Fruit fly (Drosophila melanogaster) whole organism, embryonic: ENCODE results near the gene Ctu2.

Experiments
- ATbp ChIP-seq: fragments of 200-800 bp; sonication (Bioruptor generic); optimal IDR thresholded peaks from 2 replicates; lab custom pipeline; 2017; ENCODE audit warnings: missing biosample characterization, mild to moderate bottlenecking, missing genetic modification characterization, missing genetic modification reagents
- Ada2b ChIP-seq: fragments of 200-800 bp; sonication (Bioruptor generic); IDR thresholded peaks from 2 replicates; pipeline ENCODE4 v1.3.6; 2022; ENCODE audit warnings: missing biosample characterization, missing genetic modification characterization
- Aef1 ChIP-seq: fragments of 200-800 bp; sonication (Bioruptor generic); IDR thresholded peaks from 3 replicates; pipeline ENCODE4 v1.3.6; 2022; ENCODE audit warnings: missing biosample characterization, missing genetic modification characterization
- BEAF-32 ChIP-seq: fragments of 200-800 bp; sonication (Bioruptor generic); optimal IDR thresholded peaks from 3 replicates; lab custom pipeline; 2017; ENCODE audit warnings: missing biosample characterization, missing genetic modification characterization, mild to moderate bottlenecking, moderate library complexity, missing genetic modification reagents
- Bgb ChIP-seq: fragments of 200-800 bp; sonication (Bioruptor generic); IDR thresholded peaks from 2 replicates; pipeline ENCODE4 v1.3.6; 2022; ENCODE audit warnings: missing biosample characterization, missing genetic modification characterization; ENCODE audit not compliant: partially characterized antibody
- CG10267 ChIP-seq: fragments of 200-800 bp; sonication (Bioruptor generic); optimal IDR thresholded peaks from 2 replicates; lab custom pipeline; 2018; ENCODE audit warnings: missing biosample characterization, mild to moderate bottlenecking, missing genetic modification characterization, moderate library complexity
- CG12155 ChIP-seq: fragments of 200-800 bp; sonication (Bioruptor generic); optimal IDR thresholded peaks from 3 replicates; lab custom pipeline; 2016; ENCODE audit warnings: missing biosample characterization, missing genetic modification characterization
- CG12299 ChIP-seq: fragments of 200-800 bp; sonication (Bioruptor generic); optimal IDR thresholded peaks from 2 replicates; lab custom pipeline; 2018; ENCODE audit warnings: missing biosample characterization, mild to moderate bottlenecking, missing genetic modification characterization
- CG12659 ChIP-seq: fragments of 200-800 bp; sonication (Bioruptor generic); optimal IDR thresholded peaks from 3 replicates; lab custom pipeline; 2017; ENCODE audit warnings: mild to moderate bottlenecking, missing biosample characterization, missing genetic modification reagents, missing genetic modification characterization
- CG12942 ChIP-seq: fragments of 200-800 bp; sonication (Bioruptor generic); optimal IDR thresholded peaks from 3 replicates; lab custom pipeline; 2016; ENCODE audit warnings: missing biosample characterization, missing genetic modification characterization
- CG13287 ChIP-seq: fragments of 200-800 bp; sonication (Bioruptor generic); IDR thresholded peaks from 2 replicates; pipeline ENCODE4 v1.3.6; 2022; ENCODE audit warnings: missing biosample characterization, missing genetic modification characterization; ENCODE audit not compliant: partially characterized antibody
- CG14014 ChIP-seq: fragments of 200-800 bp; sonication (Bioruptor generic); IDR thresholded peaks from 2 replicates; pipeline ENCODE4 v1.3.6; 2022; ENCODE audit warnings: missing biosample characterization, missing genetic modification characterization
- CG17186 ChIP-seq: fragments of 200-800 bp; sonication (Bioruptor generic); optimal IDR thresholded peaks from 3 replicates; lab custom pipeline; 2017; ENCODE audit warnings: missing biosample characterization, missing genetic modification reagents, missing genetic modification characterization
- CG17829 ChIP-seq: fragments of 200-800 bp; optimal IDR thresholded peaks from 2 replicates; lab custom pipeline; 2019; ENCODE audit warnings: missing biosample characterization, mild to moderate bottlenecking, missing genetic modification characterization, moderate library complexity
- CG18262 ChIP-seq: fragments of 200-800 bp; optimal IDR thresholded peaks from 3 replicates; lab custom pipeline; 2019; ENCODE audit warnings: missing biosample characterization, mild to moderate bottlenecking, missing genetic modification characterization, moderate library complexity
- CG18619 ChIP-seq: fragments of 200-800 bp; sonication (Bioruptor generic); optimal IDR thresholded peaks from 3 replicates; lab custom pipeline; 2017; ENCODE audit warnings: missing biosample characterization, mild to moderate bottlenecking, missing genetic modification characterization
- CG2712 ChIP-seq: fragments of 200-800 bp; optimal IDR thresholded peaks from 3 replicates; lab custom pipeline; 2019; ENCODE audit warnings: missing biosample characterization, mild to moderate bottlenecking, missing genetic modification characterization, moderate library complexity
- CG32532 ChIP-seq: fragments of 200-800 bp; sonication (Bioruptor generic); IDR thresholded peaks from 2 replicates; pipeline ENCODE4 v1.3.6; 2022; ENCODE audit warnings: missing biosample characterization, missing genetic modification characterization
- CG4328 ChIP-seq: fragments of 200-800 bp; sonication (Bioruptor generic); optimal IDR thresholded peaks from 3 replicates; lab custom pipeline; 2017; ENCODE audit warnings: missing biosample characterization, missing genetic modification reagents, missing genetic modification characterization
- CG4617 ChIP-seq: fragments of 200-800 bp; sonication (Bioruptor generic); optimal IDR thresholded peaks from 3 replicates; lab custom pipeline; 2016; ENCODE audit warnings: missing biosample characterization, missing genetic modification characterization, borderline replicate concordance
- CG4854 ChIP-seq: fragments of 200-800 bp; sonication (Bioruptor generic); optimal IDR thresholded peaks from 2 replicates; lab custom pipeline; 2016; ENCODE audit warnings: missing biosample characterization, missing genetic modification characterization, inconsistent platforms
- Chrac-16 ChIP-seq: fragments of 200-800 bp; sonication (Bioruptor generic); optimal IDR thresholded peaks from 3 replicates; lab custom pipeline; 2016; ENCODE audit warnings: missing biosample characterization, missing genetic modification characterization
- Dbx ChIP-seq: fragments of 200-800 bp; sonication (Bioruptor generic); IDR thresholded peaks from 3 replicates; pipeline ENCODE4 v1.3.6; 2022; ENCODE audit warnings: missing biosample characterization, missing genetic modification characterization
- Dll ChIP-seq: fragments of 200-800 bp; sonication (Bioruptor generic); IDR thresholded peaks from 4 replicates; pipeline ENCODE4 v1.3.6; 2022; ENCODE audit warnings: missing biosample characterization, missing genetic modification characterization; ENCODE audit not compliant: partially characterized antibody
- HmgZ ChIP-seq: fragments of 200-800 bp; sonication (Bioruptor generic); optimal IDR thresholded peaks from 2 replicates; lab custom pipeline; 2018; ENCODE audit warnings: missing biosample characterization, mild to moderate bottlenecking, missing genetic modification characterization
- Lim3 ChIP-seq: fragments of 200-800 bp; sonication (Bioruptor generic); IDR thresholded peaks from 2 replicates; pipeline ENCODE4 v1.3.6; 2022; ENCODE audit warnings: missing biosample characterization, missing genetic modification characterization
- Scr ChIP-seq: fragments of 200-800 bp; sonication (Bioruptor generic); IDR thresholded peaks from 2 replicates; pipeline ENCODE4 v1.3.6; 2022; ENCODE audit warnings: missing biosample characterization, missing genetic modification characterization; ENCODE audit not compliant: partially characterized antibody
- Six4 ChIP-seq: fragments of 200-800 bp; sonication (Bioruptor generic); optimal IDR thresholded peaks from 2 replicates; lab custom pipeline; 2016; ENCODE audit warnings: missing biosample characterization, missing genetic modification characterization
- chinmo ChIP-seq: fragments of 200-800 bp; sonication (Bioruptor generic); IDR thresholded peaks from 4 replicates; pipeline ENCODE4 v1.3.6; 2022; ENCODE audit warnings: missing biosample characterization, missing genetic modification characterization; ENCODE audit not compliant: partially characterized antibody
- esg ChIP-seq: fragments of 200-800 bp; sonication (Bioruptor generic); conservative IDR thresholded peaks from 2 replicates; pipeline ENCODE4 v1.3.6; 2022; ENCODE audit warnings: missing biosample characterization, missing genetic modification characterization
- gt ChIP-seq: fragments of 200-800 bp; sonication (Bioruptor generic); IDR thresholded peaks from 2 replicates; pipeline ENCODE4 v1.3.6; 2022; ENCODE audit warnings: missing biosample characterization, missing genetic modification characterization
- jing ChIP-seq: fragments of 200-800 bp; sonication (Bioruptor generic); optimal IDR thresholded peaks from 2 replicates; lab custom pipeline; 2018; ENCODE audit warnings: missing biosample characterization, mild to moderate bottlenecking, missing genetic modification characterization
- knrl ChIP-seq: fragments of 200-800 bp; sonication (Bioruptor generic); IDR thresholded peaks from 3 replicates; pipeline ENCODE4 v1.3.6; 2022; ENCODE audit warnings: missing biosample characterization, missing genetic modification characterization; ENCODE audit not compliant: partially characterized antibody
- phol ChIP-seq: fragments of 200-800 bp; sonication (Bioruptor generic); optimal IDR thresholded peaks from 3 replicates; lab custom pipeline; 2018; ENCODE audit warnings: missing biosample characterization, mild to moderate bottlenecking, missing genetic modification characterization, moderate library complexity
- prd ChIP-seq, 3 experiments: fragments of >200 bp in 2 of 3; fragments of 200-800 bp in 1 of 3; sonication (Bioruptor generic) in 1 of 3; optimal IDR thresholded peaks in 2 of 3; IDR thresholded peaks in 1 of 3; 2 replicates in 2 of 3; 3 replicates in 1 of 3; pipeline versions ENCODE4 v1.3.6 to Lab custom; 2017 to 2022; ENCODE audit warnings: missing biosample characterization in 1 of 3, missing genetic modification characterization in 1 of 3
- schlank ChIP-seq: fragments of 200-800 bp; sonication (Bioruptor generic); optimal IDR thresholded peaks from 2 replicates; lab custom pipeline; 2018; ENCODE audit warnings: missing biosample characterization, mild to moderate bottlenecking, missing genetic modification characterization
- slbo ChIP-seq: fragments of 200-800 bp; sonication (Bioruptor generic); IDR thresholded peaks from 2 replicates; pipeline ENCODE4 v1.3.6; 2022; ENCODE audit warnings: missing biosample characterization, missing genetic modification characterization
- sob ChIP-seq: fragments of 200-800 bp; sonication (Bioruptor generic); IDR thresholded peaks from 2 replicates; pipeline ENCODE4 v1.3.6; 2022; ENCODE audit warnings: missing biosample characterization, missing genetic modification characterization
- tgo ChIP-seq: fragments of 200-800 bp; sonication (Bioruptor generic); IDR thresholded peaks from 3 replicates; pipeline ENCODE4 v1.3.6; 2022; ENCODE audit warnings: missing biosample characterization, missing genetic modification characterization
- twi ChIP-seq: fragments of 200-800 bp; optimal IDR thresholded peaks from 2 replicates; lab custom pipeline; 2019; ENCODE audit warnings: missing biosample characterization, mild to moderate bottlenecking, missing genetic modification characterization, moderate library complexity
- unpg ChIP-seq: fragments of 200-800 bp; sonication (Bioruptor generic); optimal IDR thresholded peaks from 3 replicates; lab custom pipeline; 2018; ENCODE audit warnings: missing biosample characterization, mild to moderate bottlenecking, missing genetic modification characterization, moderate library complexity
- usp ChIP-seq: fragments of >200 bp; optimal IDR thresholded peaks from 2 replicates; lab custom pipeline; 2017; ENCODE audit warnings: missing biosample characterization, missing genetic modification characterization
- vnd ChIP-seq: fragments of 200-800 bp; sonication (Bioruptor generic); IDR thresholded peaks from 3 replicates; pipeline ENCODE4 v1.3.6; 2022; ENCODE audit warnings: missing biosample characterization, missing genetic modification characterization; ENCODE audit not compliant: partially characterized antibody
- wek ChIP-seq: fragments of 200-800 bp; sonication (Bioruptor generic); optimal IDR thresholded peaks from 3 replicates; lab custom pipeline; 2018; ENCODE audit warnings: missing biosample characterization, mild to moderate bottlenecking, missing genetic modification characterization, moderate library complexity

The Ctu2 gene

DNA sequence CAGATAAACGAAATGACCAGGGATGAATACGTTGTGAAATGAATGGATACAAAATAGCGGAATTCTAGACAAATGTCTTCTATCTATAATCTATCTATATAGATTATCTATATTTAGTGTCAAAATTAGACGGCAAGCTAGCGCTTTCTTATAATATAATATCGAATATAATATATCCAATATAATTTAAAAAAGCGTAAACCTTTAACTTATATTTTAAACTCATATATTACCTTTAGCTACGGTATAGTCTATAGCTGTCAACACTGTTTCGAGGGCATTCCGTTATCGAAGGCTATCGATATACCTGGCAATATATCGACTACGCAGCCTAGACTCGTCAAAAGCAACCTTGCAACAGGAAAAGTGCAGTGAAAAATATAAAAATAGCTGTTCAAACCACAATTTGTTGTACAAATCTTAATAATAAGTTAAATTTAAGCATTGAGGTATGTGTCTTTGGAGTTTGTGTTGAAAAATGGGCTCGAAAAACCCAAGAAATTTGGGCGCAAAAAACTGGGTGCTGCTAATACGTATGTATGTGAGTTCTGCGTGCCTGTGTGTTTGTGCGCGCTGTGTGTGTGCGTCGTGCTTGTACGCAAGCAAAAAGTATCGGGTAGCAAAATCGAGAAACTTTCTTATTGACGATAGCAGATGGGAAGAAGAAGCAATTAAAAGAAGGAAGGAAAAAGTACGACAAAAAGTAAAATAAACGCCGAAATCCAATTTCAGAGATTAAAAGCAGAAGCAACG, at the start of gene Ctu2, which contains the start of gene swm (continued):
- TF ChIP-seq CG12155 (GFP tag; lab: Kevin White, UChicago): peak; percentile 60
- peak; percentile 45 for TF ChIP-seq CG4617 (GFP tag; lab: Kevin White, UChicago)
- TF ChIP-seq prd (optimal IDR thresholded peaks at IDR 0.05; lab: Kevin White, UChicago): no peak
- peak; percentile 63; the same call in 2 of the 3 replicates for TF ChIP-seq prd (GFP tag; IDR thresholded peaks at IDR 0.05; lab: Robert Waterston, UW)
- peak; percentile 31 for TF ChIP-seq CG12942
- TF ChIP-seq unpg (GFP tag; lab: Kevin White, UChicago): peak; percentile 76
- peak; percentile 47 for TF ChIP-seq CG17186 (GFP tag; lab: Kevin White, UChicago)
- peak; percentile 54; the same call in 1 of the 2 replicates for TF ChIP-seq Ada2b (GFP tag; lab: Robert Waterston, UW)
- peak; percentile 60 for TF ChIP-seq CG12299 (tag; lab: Kevin White, UChicago)
- TF ChIP-seq CG14014 (GFP tag; lab: Robert Waterston, UW): peak; percentile 65
- peak; percentile 82 for TF ChIP-seq CG12659 (GFP tag; lab: Kevin White, UChicago)
- TF ChIP-seq Lim3 (GFP tag; lab: Robert Waterston, UW): no peak
- TF ChIP-seq CG32532 (GFP tag; lab: Robert Waterston, UW): peak; percentile 70
- TF ChIP-seq HmgZ (tag; lab: Kevin White, UChicago): peak; percentile 22
- no peak for TF ChIP-seq Six4 (GFP tag; lab: Kevin White, UChicago)
- no peak for TF ChIP-seq schlank (tag; lab: Kevin White, UChicago)
- peak; percentile 73 for TF ChIP-seq CG18262 (tag; lab: Kevin White, UChicago)
- TF ChIP-seq twi: peak; percentile 74
- TF ChIP-seq Dll (GFP tag; lab: Robert Waterston, UW): peak; percentile 81
- TF ChIP-seq esg (GFP tag; lab: Robert Waterston, UW): peak; percentile 31; the same call in 1 of the 2 replicates
- TF ChIP-seq CG10267 (tag; lab: Kevin White, UChicago): peak; percentile 79
- no peak for TF ChIP-seq jing
- no peak for TF ChIP-seq CG4854 (GFP tag; lab: Kevin White, UChicago)
- peak; percentile 54 for TF ChIP-seq Chrac-16 (GFP tag; lab: Kevin White, UChicago)
- TF ChIP-seq sob (GFP tag; lab: Robert Waterston, UW): peak; percentile 60
- TF ChIP-seq CG2712 (tag; lab: Kevin White, UChicago): peak; percentile 81
- peak; percentile 66 for TF ChIP-seq CG4328 (GFP tag; lab: Kevin White, UChicago)
- no peak for TF ChIP-seq gt (GFP tag; lab: Robert Waterston, UW)
- no peak for TF ChIP-seq ATbp
- TF ChIP-seq wek: no peak
- TF ChIP-seq CG13287 (GFP tag; lab: Robert Waterston, UW): peak; percentile 71
- peak; percentile 42; the same call in 2 of the 3 replicates for TF ChIP-seq tgo
- peak; percentile 62 for TF ChIP-seq Dbx (GFP tag; lab: Robert Waterston, UW)
- no peak for TF ChIP-seq usp
- TF ChIP-seq slbo (GFP tag; lab: Robert Waterston, UW): peak; percentile 78
- TF ChIP-seq Bgb (GFP tag; lab: Robert Waterston, UW): peak; percentile 57; the same call in 1 of the 2 replicates
- peak; percentile 79 for TF ChIP-seq phol
- 0 out of 4 replicates have a peak, but pooled peaks have one; percentile 80 for TF ChIP-seq chinmo (GFP tag; lab: Robert Waterston, UW)
- TF ChIP-seq CG17829: peak; percentile 72
- peak; percentile 62; the same call in 1 of the 3 replicates for TF ChIP-seq vnd (GFP tag; lab: Robert Waterston, UW)
- TF ChIP-seq knrl (GFP tag; lab: Robert Waterston, UW): peak; percentile 69; the same call in 2 of the 3 replicates
- TF ChIP-seq Aef1 (GFP tag; lab: Robert Waterston, UW): peak; percentile 51
- peak; percentile 83 for TF ChIP-seq Scr (GFP tag; lab: Robert Waterston, UW)
- peak; percentile 81 for TF ChIP-seq BEAF-32
- TF ChIP-seq CG18619: peak; percentile 60
- TF ChIP-seq, all 482 proteins: peak for 219
